Worm (Caenorhabditis elegans) whole organism, late embryonic: ENCODE results near the gene srw-67.

Experiments
- C08G9.2 ChIP-seq: sonication (generic microtip); optimal IDR thresholded peaks from 2 replicates; lab custom pipeline; 2016; ENCODE audit warnings: mild to moderate bottlenecking, missing genetic modification characterization, moderate library complexity, missing compliant biosample characterization
- C38D4.7 ChIP-seq: fragments of 200-800 bp; sonication (Bioruptor generic); optimal IDR thresholded peaks from 2 replicates; lab custom pipeline; 2018; ENCODE audit warnings: mild to moderate bottlenecking, missing genetic modification characterization, moderate library complexity, missing compliant biosample characterization
- F13H6.1 ChIP-seq: sonication (generic microtip); optimal IDR thresholded peaks from 2 replicates; lab custom pipeline; 2016; ENCODE audit warnings: missing genetic modification characterization, missing compliant biosample characterization
- K02D7.2 ChIP-seq: sonication (generic microtip); optimal IDR thresholded peaks from 2 replicates; lab custom pipeline; 2017; ENCODE audit warnings: mild to moderate bottlenecking, missing genetic modification characterization, missing compliant biosample characterization
- T23F11.4 ChIP-seq: fragments of 200-800 bp; sonication (Bioruptor generic); optimal IDR thresholded peaks from 2 replicates; lab custom pipeline; 2018; ENCODE audit warnings: mild to moderate bottlenecking, missing genetic modification characterization, missing compliant biosample characterization
- Y22D7AL.16 ChIP-seq: sonication (generic microtip); optimal IDR thresholded peaks from 2 replicates; lab custom pipeline; 2016; ENCODE audit warnings: missing genetic modification characterization, missing compliant biosample characterization
- ahr-1 ChIP-seq: sonication (generic microtip); optimal IDR thresholded peaks from 2 replicates; lab custom pipeline; 2016; ENCODE audit warnings: missing genetic modification characterization, missing compliant biosample characterization
- ceh-14 ChIP-seq: sonication (generic microtip); optimal IDR thresholded peaks from 2 replicates; lab custom pipeline; 2016; ENCODE audit warnings: missing genotype, missing genetic modification characterization, missing compliant biosample characterization
- ceh-18 ChIP-seq: sonication (generic microtip); optimal IDR thresholded peaks from 2 replicates; lab custom pipeline; 2016; ENCODE audit warnings: missing genetic modification characterization, missing compliant biosample characterization
- ceh-19 ChIP-seq: fragments of 200-800 bp; sonication (Bioruptor generic); optimal IDR thresholded peaks from 2 replicates; lab custom pipeline; 2018; ENCODE audit warnings: mild to moderate bottlenecking, missing genetic modification characterization, missing compliant biosample characterization
- ceh-31 ChIP-seq: sonication (generic microtip); optimal IDR thresholded peaks from 2 replicates; lab custom pipeline; 2016; ENCODE audit warnings: missing genetic modification characterization, missing compliant biosample characterization
- ceh-45 ChIP-seq: fragments of 200-800 bp; sonication (Bioruptor generic); IDR thresholded peaks from 2 replicates; pipeline ENCODE4 v1.3.6; 2022; ENCODE audit warnings: missing genetic modification reagents, missing genetic modification characterization, missing compliant biosample characterization
- ceh-6 ChIP-seq: fragments of 200-800 bp; sonication (Bioruptor generic); optimal IDR thresholded peaks from 2 replicates; lab custom pipeline; 2018; ENCODE audit warnings: mild to moderate bottlenecking, missing genetic modification characterization, missing compliant biosample characterization
- che-1 ChIP-seq: sonication (generic microtip); optimal IDR thresholded peaks from 2 replicates; lab custom pipeline; 2016; ENCODE audit warnings: mild to moderate bottlenecking, missing genetic modification characterization, missing compliant biosample characterization
- eyg-1 ChIP-seq: sonication (generic microtip); optimal IDR thresholded peaks from 2 replicates; lab custom pipeline; 2016; ENCODE audit warnings: missing genotype, missing genetic modification characterization, missing compliant biosample characterization
- fax-1 ChIP-seq: sonication (generic microtip); optimal IDR thresholded peaks from 2 replicates; lab custom pipeline; 2016; ENCODE audit warnings: missing genotype, missing genetic modification characterization, missing compliant biosample characterization
- gmeb-2 ChIP-seq: sonication (generic microtip); optimal IDR thresholded peaks from 2 replicates; lab custom pipeline; 2016; ENCODE audit warnings: missing genetic modification characterization, inconsistent platforms, missing compliant biosample characterization
- hlh-13 ChIP-seq: fragments of 200-800 bp; sonication (Bioruptor generic); optimal IDR thresholded peaks from 2 replicates; lab custom pipeline; 2018; ENCODE audit warnings: mild to moderate bottlenecking, missing genetic modification characterization, missing compliant biosample characterization
- hlh-30 ChIP-seq: sonication (generic microtip); optimal IDR thresholded peaks from 2 replicates; lab custom pipeline; 2017; ENCODE audit warnings: antibody characterized with exemption, missing genetic modification characterization, missing compliant biosample characterization; ENCODE audit not compliant: insufficient read depth
- hlh-6 ChIP-seq: sonication (generic microtip); optimal IDR thresholded peaks from 2 replicates; lab custom pipeline; 2016; ENCODE audit warnings: missing genotype, missing genetic modification characterization, missing compliant biosample characterization
- hlh-8 ChIP-seq: sonication (generic microtip); optimal IDR thresholded peaks from 2 replicates; lab custom pipeline; 2016; ENCODE audit warnings: missing genotype, missing genetic modification characterization, missing compliant biosample characterization
- lim-6 ChIP-seq: sonication (generic microtip); optimal IDR thresholded peaks from 2 replicates; lab custom pipeline; 2016; ENCODE audit warnings: missing genetic modification characterization, missing compliant biosample characterization
- madf-2 ChIP-seq: sonication (generic microtip); optimal IDR thresholded peaks from 2 replicates; lab custom pipeline; 2017; ENCODE audit warnings: missing genetic modification characterization, missing compliant biosample characterization
- nfya-1 ChIP-seq: sonication (generic microtip); optimal IDR thresholded peaks from 2 replicates; lab custom pipeline; 2017; ENCODE audit warnings: missing genetic modification characterization, mild to moderate bottlenecking, missing compliant biosample characterization, antibody characterized with exemption, moderate library complexity
- nhr-11 ChIP-seq: fragments of 150-350 bp; optimal IDR thresholded peaks from 2 replicates; lab custom pipeline; 2014; ENCODE audit warnings: missing biosample characterization, missing genetic modification characterization
- odd-2 ChIP-seq: sonication (generic microtip); optimal IDR thresholded peaks from 2 replicates; lab custom pipeline; 2017; ENCODE audit warnings: antibody characterized with exemption, mild to moderate bottlenecking, missing genetic modification characterization, missing compliant biosample characterization
- pha-2 ChIP-seq: sonication (generic microtip); optimal IDR thresholded peaks from 2 replicates; lab custom pipeline; 2017; ENCODE audit warnings: mild to moderate bottlenecking, missing genetic modification characterization, missing compliant biosample characterization
- pha-4 ChIP-seq: fragments of 150-350 bp; optimal IDR thresholded peaks from 2 replicates; lab custom pipeline; 2018; ENCODE audit warnings: missing biosample characterization, missing genetic modification reagents, missing genetic modification characterization
- rnt-1 ChIP-seq: sonication (generic microtip); optimal IDR thresholded peaks from 2 replicates; lab custom pipeline; 2016; ENCODE audit warnings: missing genetic modification characterization, missing compliant biosample characterization
- sdc-2 ChIP-seq: sonication (generic microtip); optimal IDR thresholded peaks from 2 replicates; lab custom pipeline; 2016; ENCODE audit warnings: missing genotype, missing genetic modification characterization, missing compliant biosample characterization
- sox-2 ChIP-seq: fragments of 200-800 bp; sonication (Bioruptor generic); IDR thresholded peaks from 2 replicates; pipeline ENCODE4 v1.3.6; 2022; ENCODE audit warnings: missing genetic modification reagents, missing genetic modification characterization, missing compliant biosample characterization
- sox-4 ChIP-seq: sonication (generic microtip); optimal IDR thresholded peaks from 2 replicates; lab custom pipeline; 2017; ENCODE audit warnings: mild to moderate bottlenecking, missing genetic modification characterization, inconsistent platforms, missing compliant biosample characterization
- tbx-7 ChIP-seq: sonication (generic microtip); optimal IDR thresholded peaks from 2 replicates; lab custom pipeline; 2016; ENCODE audit warnings: missing genotype, missing genetic modification characterization, missing compliant biosample characterization
- ttx-3 ChIP-seq: sonication (generic microtip); optimal IDR thresholded peaks from 2 replicates; lab custom pipeline; 2016; ENCODE audit warnings: missing genetic modification reagents, missing genetic modification characterization, missing compliant biosample characterization
- unc-3 ChIP-seq, 2 experiments: fragments of 200-800 bp in 1 of 2; sonication (Bioruptor generic) in 1 of 2; sonication (generic microtip) in 1 of 2; conservative IDR thresholded peaks in 1 of 2; optimal IDR thresholded peaks in 1 of 2; 2 replicates each; pipeline versions ENCODE4 v1.3.6 to Lab custom; 2016 to 2022; ENCODE audit warnings: missing compliant biosample characterization in 2 of 2, missing genetic modification characterization in 2 of 2, missing genetic modification reagents in 1 of 2
- unc-55 ChIP-seq: sonication (generic microtip); optimal IDR thresholded peaks from 2 replicates; lab custom pipeline; 2017; ENCODE audit warnings: missing biosample characterization, missing genetic modification reagents, missing genetic modification characterization
- zip-5 ChIP-seq: sonication (generic microtip); optimal IDR thresholded peaks from 2 replicates; lab custom pipeline; 2016; ENCODE audit warnings: missing genetic modification characterization, missing compliant biosample characterization

Gene srw-67

ce11 chrV:7417018-7417716, at the start of gene srw-67:
TSS of gene srw-67 (plus strand) at chrV:7417660.
- TF ChIP-seq che-1 (no peak), hlh-8 (tag; lab: Kevin White, UChicago) (no peak), sox-2 (no peak), C08G9.2 (tag; lab: Kevin White, UChicago) (no peak), F13H6.1 (tag; lab: Kevin White, UChicago) (no peak), ceh-14 (no peak), ttx-3 (no peak), nfya-1 (tag; lab: Kevin White, UChicago) (no peak), pha-4 (tag; lab: Kevin White, UChicago) (no peak), hlh-30 (tag; lab: Kevin White, UChicago) (no peak), pha-2 (tag; lab: Kevin White, UChicago) (no peak), hlh-13 (no peak), ceh-31 (no peak), lim-6 (tag; lab: Kevin White, UChicago) (no peak), nhr-11 (no peak), K02D7.2 (tag; lab: Kevin White, UChicago) (no peak), unc-3 (GFP tag; conservative IDR thresholded peaks at IDR 0.05; lab: Robert Waterston, UW) (no peak), unc-3 (tag; optimal IDR thresholded peaks at IDR 0.05; lab: Kevin White, UChicago) (no peak), sdc-2 (tag; lab: Kevin White, UChicago) (no peak)

DNA sequence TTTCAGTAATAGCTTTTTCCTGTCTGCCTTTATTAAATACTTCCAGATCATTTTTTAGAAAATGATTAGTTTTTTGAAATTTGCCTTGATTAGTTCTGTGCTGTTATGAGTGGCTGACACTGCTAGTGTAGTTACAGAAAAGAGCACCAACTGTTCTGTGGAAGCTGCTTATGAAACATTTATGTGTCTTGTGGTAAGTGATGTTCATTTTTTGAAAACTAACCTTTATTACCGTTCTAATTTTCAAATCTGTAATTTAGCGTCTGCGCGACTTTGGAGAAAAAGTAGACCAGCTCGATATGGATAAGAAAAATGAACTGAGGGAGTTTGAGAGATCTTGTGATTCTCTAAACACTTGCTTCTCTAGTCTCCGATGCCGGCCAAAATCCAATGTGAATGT, 47.9 kb upstream of the srw-67 start, which contains the start of gene srj-14:
srj-14 (plus strand) TSS at position 131 of the 400 bp plus-strand sequence.
- TF ChIP-seq ceh-19 (GFP tag; lab: Kevin White, UChicago) (no peak), ceh-6 (GFP tag; lab: Kevin White, UChicago) (no peak), odd-2 (tag; lab: Kevin White, UChicago) (no peak), ceh-45 (GFP tag; lab: Robert Waterston, UW) (no peak), Y22D7AL.16 (tag; lab: Kevin White, UChicago) (no peak), lim-6 (tag; lab: Kevin White, UChicago) (no peak), K02D7.2 (tag; lab: Kevin White, UChicago) (no peak), fax-1 (tag; lab: Kevin White, UChicago) (no peak)

DNA sequence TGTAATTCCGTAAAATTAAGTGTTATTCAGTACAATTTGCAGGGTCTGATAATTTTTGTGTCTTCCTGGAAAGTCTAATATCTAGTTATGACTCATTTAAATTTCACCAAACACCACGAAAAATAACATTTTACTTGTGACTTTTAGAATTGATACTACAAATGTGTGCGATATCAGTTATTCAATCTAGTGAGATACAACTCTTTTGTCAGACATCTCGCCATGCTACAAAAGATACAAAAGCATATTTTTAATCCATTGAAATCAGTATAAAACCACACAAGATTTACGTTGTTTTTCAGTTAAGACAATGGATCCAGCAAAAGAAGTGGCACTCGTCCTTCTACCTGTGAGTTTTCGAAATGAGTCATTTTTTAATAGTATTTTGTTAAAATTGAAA, 43.4 kb upstream of the srw-67 start, which contains the start of gene srx-56:
srx-56 (plus strand) TSS at position 301 of the 400 bp plus-strand sequence.
- TF ChIP-seq tbx-7 (tag; lab: Kevin White, UChicago) (no peak), eyg-1 (tag; lab: Kevin White, UChicago) (no peak), hlh-6 (tag; lab: Kevin White, UChicago) (no peak), madf-2 (no peak), hlh-8 (tag; lab: Kevin White, UChicago) (no peak), ahr-1 (tag; lab: Kevin White, UChicago) (no peak), T23F11.4 (GFP tag; lab: Kevin White, UChicago) (no peak), unc-3 (GFP tag; conservative IDR thresholded peaks at IDR 0.05; lab: Robert Waterston, UW) (no peak), unc-3 (tag; optimal IDR thresholded peaks at IDR 0.05; lab: Kevin White, UChicago) (no peak), C38D4.7 (GFP tag; lab: Kevin White, UChicago) (no peak), ceh-18 (tag; lab: Kevin White, UChicago) (no peak), rnt-1 (tag; lab: Kevin White, UChicago) (no peak), gmeb-2 (tag; lab: Kevin White, UChicago) (no peak), fax-1 (tag; lab: Kevin White, UChicago) (no peak), sox-4 (no peak), K02D7.2 (tag; lab: Kevin White, UChicago) (no peak), unc-55 (no peak), zip-5 (tag; lab: Kevin White, UChicago) (no peak)
